Worm (Caenorhabditis elegans) whole organism, early embryonic: ENCODE measurements around the gene F07A11.5.
A peak's percentile ranks its signal among the peaks of the same experiment; 100 is the strongest.

ENCODE experiments used
- B0310.2 ChIP-seq: sonication (generic microtip); optimal IDR thresholded peaks from 2 replicates; lab custom pipeline; 2016; ENCODE audit warnings: mild to moderate bottlenecking, missing genetic modification characterization, missing compliant biosample characterization
- F13C5.2 ChIP-seq: sonication (generic microtip); optimal IDR thresholded peaks from 2 replicates; lab custom pipeline; 2017; ENCODE audit warnings: mild to moderate bottlenecking, missing genetic modification characterization, inconsistent platforms, missing compliant biosample characterization
- aly-1 ChIP-seq: sonication (generic microtip); optimal IDR thresholded peaks from 2 replicates; lab custom pipeline; 2016; ENCODE audit warnings: missing genetic modification characterization, missing compliant biosample characterization
- ama-1 ChIP-seq: fragments of 150-350 bp; optimal IDR thresholded peaks from 2 replicates; lab custom pipeline; 2014
- ceh-13 ChIP-seq: fragments of 200-800 bp; sonication (Bioruptor generic); optimal IDR thresholded peaks from 2 replicates; lab custom pipeline; 2018; ENCODE audit warnings: mild to moderate bottlenecking, missing genetic modification characterization, missing compliant biosample characterization
- ceh-36 ChIP-seq: sonication (generic microtip); optimal IDR thresholded peaks from 2 replicates; lab custom pipeline; 2016; ENCODE audit warnings: missing genetic modification characterization, inconsistent platforms, missing compliant biosample characterization
- ets-7 ChIP-seq: sonication (generic microtip); optimal IDR thresholded peaks from 2 replicates; lab custom pipeline; 2016; ENCODE audit warnings: missing genotype, missing genetic modification characterization, missing compliant biosample characterization
- flt-1 ChIP-seq: fragments of 200-800 bp; sonication (Bioruptor generic); IDR thresholded peaks from 2 replicates; pipeline ENCODE4 v1.3.6; 2022; ENCODE audit warnings: missing genetic modification characterization, missing compliant biosample characterization
- hmbx-1 ChIP-seq: sonication (generic microtip); optimal IDR thresholded peaks from 2 replicates; lab custom pipeline; 2016; ENCODE audit warnings: mild to moderate bottlenecking, missing genetic modification characterization, missing compliant biosample characterization
- hmg-4 ChIP-seq: fragments of 200-800 bp; sonication (Bioruptor generic); optimal IDR thresholded peaks from 2 replicates; lab custom pipeline; 2018; ENCODE audit warnings: mild to moderate bottlenecking, missing genetic modification characterization, missing compliant biosample characterization
- hnd-1 ChIP-seq: sonication (generic microtip); optimal IDR thresholded peaks from 2 replicates; lab custom pipeline; 2016; ENCODE audit warnings: missing genetic modification characterization, missing compliant biosample characterization
- pes-1 ChIP-seq: fragments of 200-800 bp; sonication (Bioruptor generic); IDR thresholded peaks from 2 replicates; pipeline ENCODE4 v1.3.6; 2022; ENCODE audit warnings: missing genetic modification reagents, missing genetic modification characterization, missing compliant biosample characterization
- scrt-1 ChIP-seq: fragments of 200-800 bp; sonication (Bioruptor generic); IDR thresholded peaks from 2 replicates; pipeline ENCODE4 v1.3.6; 2022; ENCODE audit warnings: missing genetic modification characterization, missing compliant biosample characterization
- sea-1 ChIP-seq: fragments of 200-800 bp; sonication (Bioruptor generic); conservative IDR thresholded peaks from 2 replicates; pipeline ENCODE4 v1.3.6; 2022; ENCODE audit warnings: missing genetic modification characterization, missing compliant biosample characterization
- tbx-11 ChIP-seq: fragments of 200-800 bp; sonication (Bioruptor generic); IDR thresholded peaks from 2 replicates; pipeline ENCODE4 v1.3.6; 2022; ENCODE audit warnings: missing genetic modification characterization, missing compliant biosample characterization
- tbx-37 ChIP-seq: fragments of 200-800 bp; sonication (Bioruptor generic); conservative IDR thresholded peaks from 2 replicates; pipeline ENCODE4 v1.3.6; 2022; ENCODE audit warnings: missing genetic modification reagents, missing genetic modification characterization, missing compliant biosample characterization
- tra-4 ChIP-seq: sonication (generic microtip); optimal IDR thresholded peaks from 2 replicates; lab custom pipeline; 2017; ENCODE audit warnings: missing genetic modification characterization, missing compliant biosample characterization

F07A11.5 gene

DNA sequence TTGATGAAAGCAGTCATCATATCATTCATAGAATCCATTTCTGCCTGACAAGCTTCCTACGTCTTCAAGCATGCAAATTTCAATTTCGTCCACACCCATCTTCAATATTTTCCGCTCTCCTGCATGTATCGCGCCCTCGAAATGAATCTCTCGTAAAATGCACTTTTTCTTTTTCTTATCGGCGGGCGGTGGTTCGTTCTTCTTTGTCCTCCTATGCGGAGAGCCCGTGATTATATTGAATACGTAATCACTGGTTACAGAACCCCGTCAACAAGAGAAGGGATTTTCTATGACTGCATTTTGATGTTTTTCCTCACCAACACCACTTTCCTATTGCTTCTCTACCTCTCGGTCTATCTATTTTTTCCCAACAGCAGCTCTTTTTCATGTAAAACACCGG, 24.5 kb downstream of the F07A11.5 start:
- TF ChIP-seq ets-7 = no peak
- TF ChIP-seq ama-1 (lab: Kevin White, UChicago) = peak; percentile 51
- no peak for TF ChIP-seq aly-1 (tag; lab: Kevin White, UChicago)
- peak; percentile 39; the same call in 1 of the 2 replicates for TF ChIP-seq sea-1 (GFP tag; lab: Robert Waterston, UW)
- TF ChIP-seq scrt-1 (GFP tag; lab: Robert Waterston, UW) = no peak
- no peak for TF ChIP-seq B0310.2 (tag; lab: Kevin White, UChicago)
- no peak for TF ChIP-seq tbx-11 (GFP tag; lab: Robert Waterston, UW)
- TF ChIP-seq tbx-37 = no peak
- peak; percentile 56 for TF ChIP-seq hmg-4 (GFP tag; lab: Kevin White, UChicago)

DNA sequence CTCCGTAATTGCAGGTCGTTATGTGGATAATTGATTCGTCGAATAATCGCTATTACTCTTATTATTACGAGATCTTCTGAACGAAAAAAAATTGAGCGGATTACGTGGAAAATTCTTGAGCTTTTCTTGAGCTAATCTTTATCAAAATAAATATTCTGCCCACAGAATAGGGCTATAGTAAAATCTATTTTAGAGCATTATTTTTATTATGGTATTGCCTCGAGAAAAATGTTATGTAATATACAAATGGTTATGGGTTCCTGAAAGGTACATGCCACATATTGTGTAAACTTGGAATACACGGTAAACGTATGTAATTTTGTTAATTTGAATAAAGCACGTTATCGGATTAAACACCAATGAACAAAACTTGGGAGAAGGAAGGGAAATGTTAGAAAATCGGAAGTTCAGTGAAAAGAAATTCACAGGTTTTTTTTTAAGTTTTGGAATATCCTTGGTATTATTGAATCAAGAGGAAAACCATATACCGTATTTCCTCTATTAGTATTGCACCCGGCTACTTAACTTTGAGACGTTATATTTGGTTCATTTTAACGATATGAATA, 25.2 kb downstream of the F07A11.5 start:
- TF ChIP-seq tbx-11 (GFP tag; lab: Robert Waterston, UW) (no peak), hmg-4 (GFP tag; lab: Kevin White, UChicago) (no peak), hmbx-1 (tag; lab: Kevin White, UChicago) (no peak), ama-1 (lab: Kevin White, UChicago) (no peak), B0310.2 (tag; lab: Kevin White, UChicago) (peak; percentile 1), tra-4 (tag; lab: Kevin White, UChicago) (no peak), F13C5.2 (no peak), sea-1 (GFP tag; lab: Robert Waterston, UW) (no peak), aly-1 (tag; lab: Kevin White, UChicago) (no peak), tbx-37 (peak; percentile 27; the same call in 1 of the 2 replicates), ets-7 (no peak), ceh-13 (GFP tag; lab: Kevin White, UChicago) (no peak), pes-1 (GFP tag; lab: Robert Waterston, UW) (no peak), scrt-1 (GFP tag; lab: Robert Waterston, UW) (no peak), flt-1 (GFP tag; lab: Robert Waterston, UW) (no peak), ceh-36 (peak; percentile 23), hnd-1 (tag; lab: Kevin White, UChicago) (no peak)

DNA sequence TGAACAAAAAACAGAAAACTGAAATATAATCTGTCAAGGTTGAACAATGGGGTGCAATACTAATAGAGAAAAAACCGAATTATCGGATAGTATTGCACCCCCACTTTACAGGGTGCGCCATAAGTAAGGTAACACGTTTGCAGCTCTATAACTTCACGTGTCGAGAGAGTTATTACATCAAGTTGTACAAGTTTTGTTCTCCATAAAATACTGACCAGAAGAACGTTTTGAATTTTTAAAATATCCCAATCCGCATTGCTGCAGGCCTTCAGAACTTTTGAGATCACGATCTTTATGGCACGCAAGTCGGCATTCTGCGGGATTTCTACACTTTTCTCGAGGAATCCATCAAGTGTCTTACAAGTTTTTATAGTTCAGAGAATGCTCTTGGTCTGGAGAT, 25.7 kb downstream of the F07A11.5 start:
- TF ChIP-seq ama-1 (lab: Kevin White, UChicago) = no peak
- TF ChIP-seq tra-4 (tag; lab: Kevin White, UChicago) = no peak
- TF ChIP-seq scrt-1 (GFP tag; lab: Robert Waterston, UW) = no peak
- TF ChIP-seq ceh-36 = no peak
- TF ChIP-seq hmbx-1 (tag; lab: Kevin White, UChicago) = no peak
- TF ChIP-seq ets-7 = no peak
- no peak for TF ChIP-seq F13C5.2
- TF ChIP-seq hmg-4 (GFP tag; lab: Kevin White, UChicago) = no peak
- TF ChIP-seq ceh-13 (GFP tag; lab: Kevin White, UChicago) = no peak
- no peak for TF ChIP-seq aly-1 (tag; lab: Kevin White, UChicago)
- TF ChIP-seq hnd-1 (tag; lab: Kevin White, UChicago) = no peak

DNA sequence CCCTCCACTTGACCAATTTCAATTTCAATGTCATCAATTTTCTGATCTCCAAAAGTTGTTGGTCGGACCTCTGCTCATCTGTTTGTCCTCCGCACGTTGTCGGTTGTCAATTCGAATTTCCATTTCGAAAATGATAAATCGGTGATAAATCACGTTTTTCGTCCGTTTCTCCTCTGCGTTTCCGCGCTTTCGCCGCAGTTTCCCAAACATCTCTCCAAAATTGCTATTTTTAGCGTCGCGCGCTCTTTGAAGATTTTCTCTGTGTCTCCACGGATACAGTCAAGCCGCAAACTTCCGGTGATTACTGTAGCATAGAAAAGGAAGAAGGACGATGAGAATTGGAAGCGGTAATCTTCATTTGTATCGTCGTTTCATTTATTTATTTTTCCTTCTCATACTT, 29.9 kb downstream of the F07A11.5 start:
- TF ChIP-seq F13C5.2 = no peak

DNA sequence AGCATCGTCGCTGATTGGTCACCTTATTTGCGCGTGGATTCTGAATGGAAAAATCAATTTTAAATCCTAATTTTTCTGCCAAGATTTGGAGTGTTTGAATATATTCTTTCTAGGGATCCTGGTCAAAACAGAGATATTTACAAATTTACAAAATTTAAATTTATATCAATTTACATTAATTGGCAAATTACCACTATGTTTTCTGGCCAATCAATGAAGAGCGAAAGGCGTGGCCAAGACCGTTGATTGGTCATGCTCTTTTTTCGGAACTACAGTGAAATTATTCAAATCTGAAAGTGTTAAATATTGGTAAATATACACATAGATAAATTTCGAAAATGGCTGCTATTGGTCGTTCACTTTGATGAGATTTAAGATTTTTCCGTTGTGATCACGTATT, 30.6 kb downstream of the F07A11.5 start:
- no peak for TF ChIP-seq hmg-4 (GFP tag; lab: Kevin White, UChicago)
- TF ChIP-seq B0310.2 (tag; lab: Kevin White, UChicago) = no peak
- TF ChIP-seq pes-1 (GFP tag; lab: Robert Waterston, UW) = no peak
- no peak for TF ChIP-seq hnd-1 (tag; lab: Kevin White, UChicago)
- TF ChIP-seq sea-1 (GFP tag; lab: Robert Waterston, UW) = no peak
- TF ChIP-seq tbx-37 = no peak
- no peak for TF ChIP-seq scrt-1 (GFP tag; lab: Robert Waterston, UW)
- TF ChIP-seq tra-4 (tag; lab: Kevin White, UChicago) = no peak
- TF ChIP-seq ceh-36 = no peak
- no peak for TF ChIP-seq hmbx-1 (tag; lab: Kevin White, UChicago)
- no peak for TF ChIP-seq aly-1 (tag; lab: Kevin White, UChicago)
- no peak for TF ChIP-seq tbx-11 (GFP tag; lab: Robert Waterston, UW)
- TF ChIP-seq ama-1 (lab: Kevin White, UChicago) = no peak
- no peak for TF ChIP-seq ets-7
- no peak for TF ChIP-seq ceh-13 (GFP tag; lab: Kevin White, UChicago)
- no peak for TF ChIP-seq F13C5.2
- no peak for TF ChIP-seq flt-1 (GFP tag; lab: Robert Waterston, UW)

DNA sequence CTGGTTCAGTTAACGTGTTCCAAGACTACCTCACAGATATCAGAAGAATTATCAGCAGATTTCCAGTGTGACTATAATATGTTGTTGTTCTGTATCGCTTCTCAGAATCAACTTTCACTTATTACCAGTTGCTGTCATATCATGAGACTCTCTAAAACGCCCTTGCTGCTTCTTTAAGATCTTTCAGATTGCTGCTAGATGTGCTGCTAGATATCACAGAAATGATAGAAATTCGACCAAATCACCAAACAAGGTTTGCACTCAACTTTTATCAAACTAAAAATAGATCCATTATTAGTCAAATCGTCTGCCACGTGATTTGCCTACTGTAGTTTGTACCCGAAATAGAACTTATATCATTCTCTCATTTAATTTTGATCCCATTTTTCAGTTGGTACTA, 32.4 kb downstream of the F07A11.5 start:
- no peak for TF ChIP-seq ceh-13 (GFP tag; lab: Kevin White, UChicago)
- TF ChIP-seq ama-1 (lab: Kevin White, UChicago) = no peak
- no peak for TF ChIP-seq ceh-36
- no peak for TF ChIP-seq hnd-1 (tag; lab: Kevin White, UChicago)
- no peak for TF ChIP-seq tra-4 (tag; lab: Kevin White, UChicago)
- no peak for TF ChIP-seq hmg-4 (GFP tag; lab: Kevin White, UChicago)
- TF ChIP-seq tbx-37 = no peak
- TF ChIP-seq sea-1 (GFP tag; lab: Robert Waterston, UW) = no peak
- no peak for TF ChIP-seq F13C5.2
- no peak for TF ChIP-seq tbx-11 (GFP tag; lab: Robert Waterston, UW)
- no peak for TF ChIP-seq ets-7
- TF ChIP-seq B0310.2 (tag; lab: Kevin White, UChicago) = no peak

DNA sequence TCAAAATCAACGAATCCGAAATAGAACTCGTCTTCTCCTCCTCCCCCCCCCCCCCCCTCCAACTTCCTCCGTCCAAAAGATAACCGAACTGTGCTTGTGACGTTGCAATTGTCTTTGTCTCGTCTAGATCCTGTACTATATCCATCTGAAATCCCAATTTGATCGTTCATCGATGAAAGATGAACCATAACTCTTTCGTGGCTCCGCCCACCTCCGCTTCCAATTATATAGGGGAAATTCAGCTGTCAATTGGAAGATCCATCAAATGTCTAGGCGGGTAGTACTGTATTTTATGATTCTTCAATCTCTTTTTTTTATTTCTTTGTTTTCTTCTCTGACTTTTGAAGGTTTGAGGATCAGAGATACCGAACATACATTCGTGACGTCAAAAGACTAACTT, 33.3 kb downstream of the F07A11.5 start:
- TF ChIP-seq sea-1 (GFP tag; lab: Robert Waterston, UW) = no peak
- no peak for TF ChIP-seq ama-1 (lab: Kevin White, UChicago)
- no peak for TF ChIP-seq B0310.2 (tag; lab: Kevin White, UChicago)
- no peak for TF ChIP-seq tra-4 (tag; lab: Kevin White, UChicago)
- no peak for TF ChIP-seq aly-1 (tag; lab: Kevin White, UChicago)
- TF ChIP-seq hmg-4 (GFP tag; lab: Kevin White, UChicago) = no peak
- no peak for TF ChIP-seq ceh-13 (GFP tag; lab: Kevin White, UChicago)
- TF ChIP-seq tbx-11 (GFP tag; lab: Robert Waterston, UW) = no peak
- no peak for TF ChIP-seq F13C5.2
- no peak for TF ChIP-seq ceh-36
- no peak for TF ChIP-seq hnd-1 (tag; lab: Kevin White, UChicago)
- no peak for TF ChIP-seq pes-1 (GFP tag; lab: Robert Waterston, UW)
- TF ChIP-seq hmbx-1 (tag; lab: Kevin White, UChicago) = no peak
- no peak for TF ChIP-seq flt-1 (GFP tag; lab: Robert Waterston, UW)
- TF ChIP-seq scrt-1 (GFP tag; lab: Robert Waterston, UW) = no peak
